Worm (Caenorhabditis elegans): Measurements from ENCODE around the gene acds-10.

The acds-10 gene

DNA sequence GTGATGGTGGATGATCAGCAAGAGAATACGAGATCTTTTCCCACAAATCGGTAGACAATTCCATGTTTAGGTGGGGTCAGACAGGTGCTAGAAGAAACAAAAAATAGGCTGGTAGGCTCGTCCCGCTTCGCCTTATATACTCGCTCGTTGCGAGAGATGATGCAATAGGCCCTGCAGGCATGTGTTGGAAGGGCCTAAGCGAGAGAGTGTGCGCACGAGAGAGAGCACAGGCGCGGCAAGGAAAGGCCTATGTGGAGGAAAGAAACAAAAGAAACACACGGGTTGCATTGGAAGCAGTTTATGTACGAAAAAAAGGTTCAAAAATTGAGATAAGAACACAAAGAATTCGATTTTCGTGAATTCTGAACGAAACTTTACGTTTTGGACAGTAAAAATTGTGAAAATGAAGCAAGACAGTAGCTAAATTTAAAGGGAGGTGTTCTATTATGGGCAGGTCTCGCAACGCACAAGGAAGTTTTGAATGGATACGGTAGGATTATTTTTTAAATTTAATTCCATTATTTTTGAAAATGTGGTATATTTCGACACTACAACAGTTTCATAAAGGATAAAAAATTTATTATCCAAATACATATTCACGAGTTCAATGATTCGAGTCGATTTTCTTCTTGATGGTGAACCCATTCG is 33.2 kb downstream of the acds-10 start, which contains the start of gene F44E7.5 (continued):
- TF ChIP-seq daf-19 (GFP tag; conservative IDR thresholded peaks at IDR 0.05) = 0 out of 2 replicates have a peak, but pooled peaks have one; percentile 14
- no peak for TF ChIP-seq gei-8 (GFP tag; optimal IDR thresholded peaks at IDR 0.05)
- no peak for TF ChIP-seq nhr-25 (tag; optimal IDR thresholded peaks at IDR 0.05; ENCODE audit: borderline replicate concordance, insufficient read depth)
- TF ChIP-seq ceh-28 (tag; optimal IDR thresholded peaks at IDR 0.05) = no peak
- TF ChIP-seq aly-2 (tag; optimal IDR thresholded peaks at IDR 0.05) = no peak
- TF ChIP-seq snpc-4 (tag; optimal IDR thresholded peaks at IDR 0.05) = no peak
- no peak for TF ChIP-seq madf-9 (GFP tag; conservative IDR thresholded peaks at IDR 0.05)
- TF ChIP-seq ceh-62 (tag; optimal IDR thresholded peaks at IDR 0.05) = no peak
- TF ChIP-seq fos-1 (tag; optimal IDR thresholded peaks at IDR 0.05) = no peak
- no peak for TF ChIP-seq ctbp-1 (GFP tag; IDR thresholded peaks at IDR 0.05)
- TF ChIP-seq nhr-42 (GFP tag; IDR thresholded peaks at IDR 0.05) = no peak
- no peak for TF ChIP-seq zag-1 (tag; optimal IDR thresholded peaks at IDR 0.05)
- no peak for TF ChIP-seq lin-1 (GFP tag; IDR thresholded peaks at IDR 0.05)
- TF ChIP-seq madf-5 (GFP tag; IDR thresholded peaks at IDR 0.05) = no peak
- no peak for TF ChIP-seq R02D3.7 (tag; optimal IDR thresholded peaks at IDR 0.05)
- TF ChIP-seq ZK337.2 (GFP tag; IDR thresholded peaks at IDR 0.05) = no peak
- TF ChIP-seq T20F7.1 (GFP tag; optimal IDR thresholded peaks at IDR 0.05) = peak; percentile 17
- peak; percentile 88 for TF ChIP-seq mep-1 (tag; optimal IDR thresholded peaks at IDR 0.05)
- TF ChIP-seq F26F4.8 (GFP tag; conservative IDR thresholded peaks at IDR 0.05) = no peak
- no peak for TF ChIP-seq ceh-32 (tag; optimal IDR thresholded peaks at IDR 0.05; ENCODE audit: poor library complexity)
- TF ChIP-seq ztf-7 (tag; optimal IDR thresholded peaks at IDR 0.05) = peak; percentile 99
- TF ChIP-seq dmd-8 (GFP tag; IDR thresholded peaks at IDR 0.05) = no peak
- TF ChIP-seq zfp-2 (tag; optimal IDR thresholded peaks at IDR 0.05) = no peak
- peak; percentile 29 for TF ChIP-seq cey-2 (tag; optimal IDR thresholded peaks at IDR 0.05; ENCODE audit: borderline replicate concordance, insufficient read depth)
- TF ChIP-seq hif-1 (tag; optimal IDR thresholded peaks at IDR 0.05) = peak in 1 of 2 experiments; percentile 12
- TF ChIP-seq mdl-1 (tag; optimal IDR thresholded peaks at IDR 0.05) = peak; percentile 13 to 82
- TF ChIP-seq F10B5.3 (tag; optimal IDR thresholded peaks at IDR 0.05) = no peak
- TF ChIP-seq unc-130 (GFP tag; optimal IDR thresholded peaks at IDR 0.05) = peak; percentile 12
- TF ChIP-seq spr-3 (GFP tag; optimal IDR thresholded peaks at IDR 0.05) = peak; percentile 100
- peak; percentile 96 for TF ChIP-seq spr-1 (tag; optimal IDR thresholded peaks at IDR 0.05)
- no peak for TF ChIP-seq ztf-11 (tag; optimal IDR thresholded peaks at IDR 0.05)
- TF ChIP-seq egl-27 (tag; optimal IDR thresholded peaks at IDR 0.05) = no peak
- TF ChIP-seq Y75B8A.6 (GFP tag; IDR thresholded peaks at IDR 0.05) = no peak
- TF ChIP-seq nhr-28 (tag; optimal IDR thresholded peaks at IDR 0.05) = peak; percentile 80
- TF ChIP-seq zip-2 (tag; optimal IDR thresholded peaks at IDR 0.05) = no peak
- no peak for TF ChIP-seq vab-7 (GFP tag; IDR thresholded peaks at IDR 0.05)
- TF ChIP-seq arid-1 (GFP tag; conservative IDR thresholded peaks at IDR 0.05) = no peak; the same call in 1 of the 2 replicates
- no peak for TF ChIP-seq lim-7 (GFP tag; IDR thresholded peaks at IDR 0.05)
- no peak for TF ChIP-seq nhr-41 (GFP tag; IDR thresholded peaks at IDR 0.05)
- no peak for TF ChIP-seq tag-97 (GFP tag; IDR thresholded peaks at IDR 0.05)
- no peak for TF ChIP-seq lin-15B (tag; optimal IDR thresholded peaks at IDR 0.05)
- TF ChIP-seq D1046.2 (GFP tag; IDR thresholded peaks at IDR 0.05) = no peak
- TF ChIP-seq pha-4 (GFP tag; IDR thresholded peaks at IDR 0.05) = no peak
- no peak for TF ChIP-seq pha-4 (tag; optimal IDR thresholded peaks at IDR 0.05)
- peak; percentile 41 for TF ChIP-seq dpl-1 (GFP tag; optimal IDR thresholded peaks at IDR 0.05)
- TF ChIP-seq set-16 (GFP tag; IDR thresholded peaks at IDR 0.05) = no peak
- 0 out of 2 replicates have a peak, but pooled peaks have one; percentile 57 for TF ChIP-seq egl-43 (GFP tag; IDR thresholded peaks at IDR 0.05)
- TF ChIP-seq lin-13 (GFP tag; optimal IDR thresholded peaks at IDR 0.05) = no peak
- no peak; the same call in none of the 2 replicates for TF ChIP-seq lin-38 (GFP tag; IDR thresholded peaks at IDR 0.05)
- peak in 1 of 2 experiments; percentile 60 for TF ChIP-seq lsy-2 (tag; optimal IDR thresholded peaks at IDR 0.05)
- no peak for TF ChIP-seq mdt-29 (GFP tag; IDR thresholded peaks at IDR 0.05)
